Worm (Caenorhabditis elegans) whole organism, L2 larva: ENCODE results near the gene Y81B9A.1.

Source experiments
- F13H6.1 ChIP-seq: sonication (generic microtip); optimal IDR thresholded peaks from 2 replicates; lab custom pipeline; 2016; ENCODE audit warnings: missing genetic modification characterization, missing compliant biosample characterization
- ama-1 ChIP-seq: fragments of 150-350 bp; optimal IDR thresholded peaks from 2 replicates; lab custom pipeline; 2018; ENCODE audit warnings: inconsistent platforms
- blmp-1 ChIP-seq: sonication (generic microtip); optimal IDR thresholded peaks from 2 replicates; lab custom pipeline; 2017; ENCODE audit warnings: missing genetic modification characterization, mild to moderate bottlenecking, missing compliant biosample characterization, antibody characterized with exemption, moderate library complexity; ENCODE audit not compliant: insufficient read depth
- dmd-4 ChIP-seq: sonication (generic microtip); optimal IDR thresholded peaks from 2 replicates; lab custom pipeline; 2017; ENCODE audit warnings: missing biosample characterization, missing genetic modification characterization
- fos-1 ChIP-seq: fragments of 150-350 bp; optimal IDR thresholded peaks from 2 replicates; lab custom pipeline; 2014; ENCODE audit warnings: missing biosample characterization, missing genetic modification characterization
- lin-13 ChIP-seq: fragments of 150-350 bp; optimal IDR thresholded peaks from 2 replicates; lab custom pipeline; 2014; ENCODE audit warnings: missing biosample characterization, missing genetic modification reagents, missing genetic modification characterization
- lin-39 ChIP-seq: fragments of 150-350 bp; optimal IDR thresholded peaks from 2 replicates; lab custom pipeline; 2014; ENCODE audit warnings: missing biosample characterization, missing genetic modification reagents, missing genetic modification characterization
- nhr-11 ChIP-seq: fragments of 150-350 bp; optimal IDR thresholded peaks from 2 replicates; lab custom pipeline; 2014; ENCODE audit warnings: missing biosample characterization, missing genetic modification characterization
- nhr-21 ChIP-seq: fragments of 150-350 bp; optimal IDR thresholded peaks from 2 replicates; lab custom pipeline; 2014; ENCODE audit warnings: missing biosample characterization, missing genetic modification characterization
- nhr-6 ChIP-seq: fragments of 150-350 bp; optimal IDR thresholded peaks from 2 replicates; lab custom pipeline; 2014; ENCODE audit warnings: missing biosample characterization, missing genetic modification characterization
- skn-1 ChIP-seq: sonication (generic microtip); optimal IDR thresholded peaks from 2 replicates; lab custom pipeline; 2017; ENCODE audit warnings: missing biosample characterization, missing genetic modification characterization
- snpc-4 ChIP-seq: fragments of 150-350 bp; optimal IDR thresholded peaks from 2 replicates; lab custom pipeline; 2014; ENCODE audit warnings: missing biosample characterization, missing genetic modification characterization
- unc-55 ChIP-seq: fragments of 150-350 bp; sonication (generic microtip); optimal IDR thresholded peaks from 3 replicates; lab custom pipeline; 2014; ENCODE audit warnings: missing biosample characterization, missing genetic modification reagents, missing genetic modification characterization
- zag-1 ChIP-seq: fragments of 150-350 bp; optimal IDR thresholded peaks from 2 replicates; lab custom pipeline; 2014; ENCODE audit warnings: missing biosample characterization, missing genetic modification characterization

DNA sequence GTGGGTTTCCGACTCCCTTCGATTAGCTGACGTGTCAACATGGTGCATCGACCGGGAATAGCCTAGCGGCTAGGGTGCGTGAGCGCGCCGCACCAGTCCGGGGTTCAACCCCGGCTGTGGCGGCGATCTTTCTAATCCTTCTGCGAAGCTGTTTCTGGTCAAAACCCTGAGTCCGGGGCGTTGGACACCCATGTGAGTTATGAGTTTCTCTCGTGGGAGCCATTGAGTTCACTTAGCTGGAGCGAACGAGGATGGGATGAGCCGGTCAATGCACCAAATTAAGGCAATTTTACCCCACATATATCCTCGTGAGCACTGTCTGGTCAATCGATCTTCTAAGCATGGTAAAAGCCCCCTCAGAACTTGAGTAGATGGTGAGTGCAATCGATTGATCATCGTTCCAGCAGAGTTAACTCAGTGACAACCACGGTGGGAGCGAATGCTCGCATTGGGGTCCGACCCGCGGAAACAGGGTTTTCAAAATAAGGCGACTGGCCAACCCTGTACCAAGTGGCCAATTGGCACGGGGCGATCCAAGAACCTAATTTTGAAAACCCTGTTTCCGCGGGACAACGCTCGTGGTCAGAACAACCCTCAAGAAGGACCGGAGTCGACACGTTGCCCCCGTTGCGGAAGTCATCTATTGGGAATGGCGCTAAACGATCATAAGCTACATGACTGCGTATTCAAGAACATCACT is at the start of gene Y81B9A.1:
- TF ChIP-seq nhr-11 (tag; lab: Kevin White, UChicago) (no peak), skn-1 (no peak), ama-1 (lab: Kevin White, UChicago) (no peak), snpc-4 (no peak), zag-1 (tag; lab: Kevin White, UChicago) (no peak), nhr-6 (tag; lab: Kevin White, UChicago) (no peak), lin-13 (GFP tag; lab: Kevin White, UChicago) (no peak), lin-39 (tag; lab: Kevin White, UChicago) (no peak), dmd-4 (tag; lab: Kevin White, UChicago) (no peak), nhr-21 (no peak), fos-1 (tag; lab: Kevin White, UChicago) (no peak), unc-55 (GFP tag; lab: Kevin White, UChicago) (no peak), F13H6.1 (no peak), blmp-1 (no peak)
